Worm (Caenorhabditis elegans) whole organism, early embryonic: ENCODE measurements around the gene F26F4.9.

ENCODE experiments used
- B0310.2 ChIP-seq: sonication (generic microtip); optimal IDR thresholded peaks from 2 replicates; lab custom pipeline; 2016; ENCODE audit warnings: mild to moderate bottlenecking, missing genetic modification characterization, missing compliant biosample characterization
- F13C5.2 ChIP-seq: sonication (generic microtip); optimal IDR thresholded peaks from 2 replicates; lab custom pipeline; 2017; ENCODE audit warnings: mild to moderate bottlenecking, missing genetic modification characterization, inconsistent platforms, missing compliant biosample characterization
- aly-1 ChIP-seq: sonication (generic microtip); optimal IDR thresholded peaks from 2 replicates; lab custom pipeline; 2016; ENCODE audit warnings: missing genetic modification characterization, missing compliant biosample characterization
- ama-1 ChIP-seq: fragments of 150-350 bp; optimal IDR thresholded peaks from 2 replicates; lab custom pipeline; 2014
- ceh-13 ChIP-seq: fragments of 200-800 bp; sonication (Bioruptor generic); optimal IDR thresholded peaks from 2 replicates; lab custom pipeline; 2018; ENCODE audit warnings: mild to moderate bottlenecking, missing genetic modification characterization, missing compliant biosample characterization
- ceh-36 ChIP-seq: sonication (generic microtip); optimal IDR thresholded peaks from 2 replicates; lab custom pipeline; 2016; ENCODE audit warnings: missing genetic modification characterization, inconsistent platforms, missing compliant biosample characterization
- ets-7 ChIP-seq: sonication (generic microtip); optimal IDR thresholded peaks from 2 replicates; lab custom pipeline; 2016; ENCODE audit warnings: missing genotype, missing genetic modification characterization, missing compliant biosample characterization
- flt-1 ChIP-seq: fragments of 200-800 bp; sonication (Bioruptor generic); IDR thresholded peaks from 2 replicates; pipeline ENCODE4 v1.3.6; 2022; ENCODE audit warnings: missing genetic modification characterization, missing compliant biosample characterization
- hmbx-1 ChIP-seq: sonication (generic microtip); optimal IDR thresholded peaks from 2 replicates; lab custom pipeline; 2016; ENCODE audit warnings: mild to moderate bottlenecking, missing genetic modification characterization, missing compliant biosample characterization
- hmg-4 ChIP-seq: fragments of 200-800 bp; sonication (Bioruptor generic); optimal IDR thresholded peaks from 2 replicates; lab custom pipeline; 2018; ENCODE audit warnings: mild to moderate bottlenecking, missing genetic modification characterization, missing compliant biosample characterization
- hnd-1 ChIP-seq: sonication (generic microtip); optimal IDR thresholded peaks from 2 replicates; lab custom pipeline; 2016; ENCODE audit warnings: missing genetic modification characterization, missing compliant biosample characterization
- pes-1 ChIP-seq: fragments of 200-800 bp; sonication (Bioruptor generic); IDR thresholded peaks from 2 replicates; pipeline ENCODE4 v1.3.6; 2022; ENCODE audit warnings: missing genetic modification reagents, missing genetic modification characterization, missing compliant biosample characterization
- scrt-1 ChIP-seq: fragments of 200-800 bp; sonication (Bioruptor generic); IDR thresholded peaks from 2 replicates; pipeline ENCODE4 v1.3.6; 2022; ENCODE audit warnings: missing genetic modification characterization, missing compliant biosample characterization
- sea-1 ChIP-seq: fragments of 200-800 bp; sonication (Bioruptor generic); conservative IDR thresholded peaks from 2 replicates; pipeline ENCODE4 v1.3.6; 2022; ENCODE audit warnings: missing genetic modification characterization, missing compliant biosample characterization
- tbx-11 ChIP-seq: fragments of 200-800 bp; sonication (Bioruptor generic); IDR thresholded peaks from 2 replicates; pipeline ENCODE4 v1.3.6; 2022; ENCODE audit warnings: missing genetic modification characterization, missing compliant biosample characterization
- tbx-37 ChIP-seq: fragments of 200-800 bp; sonication (Bioruptor generic); conservative IDR thresholded peaks from 2 replicates; pipeline ENCODE4 v1.3.6; 2022; ENCODE audit warnings: missing genetic modification reagents, missing genetic modification characterization, missing compliant biosample characterization
- tra-4 ChIP-seq: sonication (generic microtip); optimal IDR thresholded peaks from 2 replicates; lab custom pipeline; 2017; ENCODE audit warnings: missing genetic modification characterization, missing compliant biosample characterization

F26F4.9 gene

DNA sequence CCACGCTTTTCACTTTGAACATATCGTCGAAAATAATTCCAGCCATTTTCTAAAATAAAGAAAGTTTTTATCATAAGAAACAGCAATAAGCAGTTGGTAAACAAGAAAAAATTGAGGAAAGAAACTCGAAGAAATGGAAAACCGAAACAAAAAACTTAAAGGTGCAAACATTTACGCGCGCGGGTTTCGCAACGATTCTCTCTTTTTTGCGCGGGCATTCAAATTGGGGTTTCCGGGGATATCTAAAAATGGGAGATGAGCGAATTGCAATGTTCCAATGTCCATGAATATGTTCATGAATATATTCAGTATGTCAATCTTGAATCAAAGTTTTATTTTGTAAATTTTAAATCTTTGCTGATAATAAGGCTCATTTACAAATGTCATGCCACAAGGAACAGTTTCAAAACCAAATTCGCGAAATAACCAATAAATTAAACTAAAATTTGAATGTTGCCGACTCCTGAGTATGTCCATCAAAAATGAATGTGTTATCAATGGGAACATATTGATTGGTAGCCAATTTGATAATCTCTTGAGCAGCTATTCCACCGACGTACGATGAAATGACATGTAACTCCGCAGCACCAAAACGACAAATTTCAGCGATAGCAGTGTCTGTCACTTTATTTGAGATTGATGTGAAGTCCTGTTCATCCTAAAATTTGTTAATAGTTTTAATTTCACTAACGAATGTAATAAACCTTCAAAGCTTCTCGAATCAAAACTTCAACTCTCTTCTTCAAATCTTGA, 5.8 kb upstream of the F26F4.9 start, which contains the start of gene rpb-8:
rpb-8 (minus strand) TSS at position 49 of the 753 bp plus-strand sequence.
- TF ChIP-seq ets-7 (tag; lab: Kevin White, UChicago) (no peak), pes-1 (GFP tag; lab: Robert Waterston, UW) (no peak), hnd-1 (tag; lab: Kevin White, UChicago) (no peak)

DNA sequence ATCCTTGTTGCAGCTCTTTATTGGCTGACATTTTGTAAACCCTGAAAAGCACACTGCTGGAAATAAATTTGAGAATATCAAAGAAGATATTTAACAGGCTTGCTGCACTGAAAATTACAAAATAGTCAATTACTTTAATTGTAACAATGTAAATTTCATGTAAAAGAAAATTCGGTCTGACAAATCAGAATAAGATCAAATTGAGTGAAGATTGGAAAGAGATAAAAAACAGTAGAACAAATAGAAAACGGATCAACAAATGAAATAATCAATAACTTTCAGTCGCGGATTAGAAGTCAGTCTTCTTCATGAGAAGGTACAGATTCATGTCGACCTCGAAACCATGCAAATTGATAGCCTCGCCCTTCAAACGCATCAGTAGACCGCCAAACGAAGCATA, 4.8 kb upstream of the F26F4.9 start, which contains the start of gene rars-1:
rars-1 (minus strand) TSS at position 101 of the 400 bp plus-strand sequence.
- TF ChIP-seq ama-1 (lab: Kevin White, UChicago) (no peak), pes-1 (GFP tag; lab: Robert Waterston, UW) (no peak), tbx-37 (GFP tag; lab: Robert Waterston, UW) (no peak), tra-4 (tag; lab: Kevin White, UChicago) (no peak), aly-1 (no peak), F13C5.2 (no peak), flt-1 (GFP tag; lab: Robert Waterston, UW) (no peak), ceh-36 (tag; lab: Kevin White, UChicago) (no peak), sea-1 (no peak), ets-7 (tag; lab: Kevin White, UChicago) (no peak), hmbx-1 (tag; lab: Kevin White, UChicago) (no peak), hnd-1 (tag; lab: Kevin White, UChicago) (no peak), B0310.2 (tag; lab: Kevin White, UChicago) (no peak), hmg-4 (GFP tag; lab: Kevin White, UChicago) (no peak), scrt-1 (GFP tag; lab: Robert Waterston, UW) (no peak), tbx-11 (GFP tag; lab: Robert Waterston, UW) (no peak)

DNA sequence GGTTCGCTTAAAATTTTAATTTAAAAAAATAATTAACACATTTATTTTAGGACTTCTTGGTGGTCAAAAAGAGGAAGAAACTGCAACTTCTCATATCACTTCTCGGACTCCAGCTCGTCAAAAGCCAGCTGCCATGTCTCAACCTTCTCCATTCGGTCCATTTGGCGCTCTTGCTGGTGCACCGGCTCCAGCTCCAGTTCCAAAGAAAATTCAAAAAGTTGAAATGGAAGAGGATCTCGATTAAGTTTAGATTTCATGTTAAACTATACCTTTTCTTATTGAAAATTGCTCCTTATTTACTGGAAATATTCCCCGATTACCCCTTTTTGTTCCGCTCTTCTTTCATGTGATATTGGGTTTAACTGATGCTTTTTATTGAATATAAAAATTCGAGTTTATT, 1.4 kb upstream of the F26F4.9 start:
- TF ChIP-seq tbx-11 (GFP tag; lab: Robert Waterston, UW) = no peak
- TF ChIP-seq scrt-1 (GFP tag; lab: Robert Waterston, UW) = no peak

DNA sequence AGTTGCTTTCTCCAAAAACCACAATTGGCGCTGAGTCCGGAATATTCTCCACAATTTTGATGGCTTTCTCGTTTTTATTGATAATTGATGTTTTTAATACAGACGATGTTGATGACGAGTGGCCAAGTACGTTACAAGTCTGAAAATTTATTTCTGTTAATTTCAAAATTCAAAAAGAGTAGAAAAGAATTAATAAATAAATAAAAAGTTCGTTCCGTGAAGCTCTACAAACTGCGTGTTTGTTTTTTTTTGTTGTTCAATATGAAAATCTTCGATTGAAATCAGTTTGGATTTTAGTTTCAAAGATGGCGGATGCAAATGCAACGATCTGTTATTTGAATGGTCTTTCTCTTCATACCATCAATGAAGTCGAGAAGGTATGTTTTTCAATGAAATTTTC, 1.4 kb downstream of the F26F4.9 start, which contains the start of gene F26F4.2:
F26F4.2 (plus strand) TSS at position 301 of the 400 bp plus-strand sequence.
- TF ChIP-seq tra-4 (tag; lab: Kevin White, UChicago) (no peak), sea-1 (no peak), ceh-36 (tag; lab: Kevin White, UChicago) (no peak), aly-1 (no peak), ets-7 (tag; lab: Kevin White, UChicago) (no peak), flt-1 (GFP tag; lab: Robert Waterston, UW) (no peak)

DNA sequence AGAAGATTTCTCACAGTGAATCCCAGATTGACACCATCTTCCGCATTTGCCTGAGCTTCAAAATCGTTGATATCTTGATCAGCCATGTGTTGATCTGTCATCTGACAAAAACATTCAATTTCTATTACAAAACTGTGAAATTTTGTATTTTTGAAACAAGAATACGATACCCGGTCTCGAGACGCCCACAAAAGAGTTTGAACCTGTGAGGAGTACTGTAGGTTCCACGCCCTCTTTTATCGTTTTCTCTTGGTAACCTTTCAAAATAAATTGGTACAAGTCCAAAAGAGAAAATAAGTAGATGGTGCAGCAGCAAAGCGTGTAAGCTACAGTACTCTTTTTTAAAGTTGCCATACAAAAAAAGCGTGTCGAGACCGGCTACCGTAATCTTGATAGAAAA, 2.4 kb downstream of the F26F4.9 start, which contains the start of gene F26F4.12:
F26F4.12 (minus strand) TSS at position 101 of the 400 bp plus-strand sequence.
- TF ChIP-seq hnd-1 (tag; lab: Kevin White, UChicago) = no peak
- no peak for TF ChIP-seq B0310.2 (tag; lab: Kevin White, UChicago)
- no peak for TF ChIP-seq ets-7 (tag; lab: Kevin White, UChicago)
- no peak for TF ChIP-seq aly-1
- no peak for TF ChIP-seq tbx-37 (GFP tag; lab: Robert Waterston, UW)

DNA sequence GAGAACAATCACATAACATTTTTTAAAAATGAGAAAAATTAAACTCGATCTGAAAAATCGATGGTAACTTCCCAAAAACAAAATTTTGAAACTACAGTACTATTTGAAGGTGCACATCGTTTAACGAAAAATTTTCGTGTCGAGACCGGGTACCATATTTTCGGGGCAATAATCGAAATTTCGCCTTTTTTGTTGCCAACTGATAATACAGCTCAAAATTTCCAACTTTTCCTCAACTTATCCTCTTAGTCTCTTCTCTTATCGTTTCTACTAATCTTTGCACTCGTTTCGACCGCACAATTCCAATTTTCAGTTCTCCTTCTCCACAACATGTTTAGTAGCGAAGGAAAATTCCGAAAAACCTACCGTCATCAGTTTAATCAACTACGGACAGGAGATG, 5.4 kb downstream of the F26F4.9 start, which contains the start of gene rom-1:
rom-1 (plus strand) TSS at position 301 of the 400 bp plus-strand sequence.
- TF ChIP-seq F13C5.2 (no peak), tbx-37 (GFP tag; lab: Robert Waterston, UW) (no peak), hmbx-1 (tag; lab: Kevin White, UChicago) (no peak), B0310.2 (tag; lab: Kevin White, UChicago) (no peak)

DNA sequence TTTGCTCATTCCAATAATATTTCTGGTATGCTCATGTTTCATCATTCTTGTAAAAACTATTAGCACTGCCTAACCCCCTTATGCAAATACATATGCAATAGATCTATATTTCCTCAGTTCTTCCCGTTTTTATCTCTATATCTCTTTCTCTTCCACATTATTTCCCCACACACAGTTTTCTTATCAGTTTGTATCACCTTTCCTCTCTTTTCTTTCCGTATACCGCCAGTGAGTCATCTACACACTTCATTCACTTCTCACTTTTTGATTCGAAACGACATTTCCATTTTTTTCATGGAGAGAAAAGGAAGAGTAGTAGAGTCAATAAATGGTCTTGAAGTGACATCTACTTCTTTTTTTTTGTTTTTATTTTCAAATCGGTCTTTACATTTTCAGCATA, 6.0 kb downstream of the F26F4.9 start:
- no peak for TF ChIP-seq tbx-37 (GFP tag; lab: Robert Waterston, UW)

DNA sequence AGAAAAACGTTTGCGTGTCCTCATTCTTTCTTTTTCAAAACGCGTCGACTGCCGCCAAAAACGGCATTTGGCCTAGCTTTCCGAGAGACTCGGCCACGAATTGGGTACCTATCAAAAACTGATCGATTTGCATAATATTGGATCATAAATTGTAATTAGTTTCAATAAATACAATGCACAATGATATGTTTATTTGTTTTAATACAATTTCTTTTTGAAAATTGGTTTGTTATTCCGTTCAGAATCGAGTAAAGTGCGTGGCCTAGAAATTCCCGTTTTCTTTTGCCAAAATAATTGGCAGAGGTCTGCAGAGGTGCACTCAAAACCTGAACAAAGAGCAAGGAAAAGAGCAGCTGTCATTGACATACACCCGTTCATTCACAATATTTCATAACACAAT, 6.9 kb downstream of the F26F4.9 start, which contains the start of gene F26F4.8:
F26F4.8 (minus strand) TSS at position 69 of the 400 bp plus-strand sequence.
- no peak for TF ChIP-seq sea-1
- TF ChIP-seq hnd-1 (tag; lab: Kevin White, UChicago) = no peak
- TF ChIP-seq flt-1 (GFP tag; lab: Robert Waterston, UW) = no peak
- TF ChIP-seq ets-7 (tag; lab: Kevin White, UChicago) = peak; percentile 41
- 0 out of 2 replicates have a peak, but pooled peaks have one; percentile 40 for TF ChIP-seq pes-1 (GFP tag; lab: Robert Waterston, UW)
- TF ChIP-seq hmg-4 (GFP tag; lab: Kevin White, UChicago) = peak; percentile 25
- no peak for TF ChIP-seq ama-1 (lab: Kevin White, UChicago)
- no peak for TF ChIP-seq tra-4 (tag; lab: Kevin White, UChicago)
- peak; percentile 18 for TF ChIP-seq ceh-13 (GFP tag; lab: Kevin White, UChicago)
- TF ChIP-seq tbx-11 (GFP tag; lab: Robert Waterston, UW) = no peak
- TF ChIP-seq tbx-37 (GFP tag; lab: Robert Waterston, UW) = 0 out of 2 replicates have a peak, but pooled peaks have one; percentile 12
- no peak for TF ChIP-seq aly-1
